Worm (Caenorhabditis elegans) whole organism, young adult: ENCODE measurements around the gene Y39A1A.3.
A peak's percentile ranks its signal among the peaks of the same experiment; 100 is the strongest.

Experiments used
- B0336.3 ChIP-seq: fragments of 200-800 bp; sonication (Bioruptor generic); IDR thresholded peaks from 2 replicates; pipeline ENCODE4 v1.3.6; 2022; ENCODE audit warnings: missing genetic modification characterization, missing compliant biosample characterization
- F39B2.1 ChIP-seq: fragments of 200-800 bp; sonication (Bioruptor generic); IDR thresholded peaks from 2 replicates; pipeline ENCODE4 v1.3.6; 2022; ENCODE audit warnings: missing genetic modification reagents, missing genetic modification characterization, missing compliant biosample characterization
- F52B5.7 ChIP-seq: sonication (generic microtip); optimal IDR thresholded peaks from 2 replicates; lab custom pipeline; 2016; ENCODE audit warnings: mild to moderate bottlenecking, missing genetic modification characterization, missing compliant biosample characterization
- K12H6.12 ChIP-seq: fragments of 200-800 bp; sonication (Bioruptor generic); optimal IDR thresholded peaks from 2 replicates; lab custom pipeline; 2018; ENCODE audit warnings: mild to moderate bottlenecking, missing genetic modification characterization, missing compliant biosample characterization
- T26A5.8 ChIP-seq: sonication (generic microtip); optimal IDR thresholded peaks from 2 replicates; lab custom pipeline; 2016; ENCODE audit warnings: missing genetic modification characterization, missing compliant biosample characterization
- Y53G8AR.9 ChIP-seq: fragments of 200-800 bp; sonication (Bioruptor generic); conservative IDR thresholded peaks from 2 replicates; pipeline ENCODE4 v1.3.6; 2022; ENCODE audit warnings: missing genetic modification reagents, missing genetic modification characterization, missing compliant biosample characterization
- Y67H2A.10 ChIP-seq: fragments of 200-800 bp; sonication (Bioruptor generic); conservative IDR thresholded peaks from 2 replicates; pipeline ENCODE4 v1.3.6; 2022; ENCODE audit warnings: missing genetic modification reagents, missing genetic modification characterization, missing compliant biosample characterization
- ZK185.1 ChIP-seq: sonication (generic microtip); optimal IDR thresholded peaks from 2 replicates; lab custom pipeline; 2016; ENCODE audit warnings: mild to moderate bottlenecking, missing genetic modification characterization, missing compliant biosample characterization; ENCODE audit not compliant: poor library complexity, severe bottlenecking
- ama-1 ChIP-seq, 3 experiments: fragments of 150-350 bp in 1 of 3; sonication (generic microtip) in 2 of 3; optimal IDR thresholded peaks; 2 replicates each; lab custom pipeline; 2014 to 2018; ENCODE audit warnings: missing biosample characterization in 2 of 3, missing genetic modification characterization in 2 of 3, missing genetic modification reagents in 2 of 3
- athp-1 ChIP-seq: sonication (generic microtip); optimal IDR thresholded peaks from 2 replicates; lab custom pipeline; 2017; ENCODE audit warnings: mild to moderate bottlenecking, missing genetic modification characterization, missing compliant biosample characterization
- attf-5 ChIP-seq: fragments of 200-800 bp; sonication (Bioruptor generic); optimal IDR thresholded peaks from 2 replicates; lab custom pipeline; 2018; ENCODE audit warnings: mild to moderate bottlenecking, missing genetic modification characterization, missing compliant biosample characterization
- attf-6 ChIP-seq: fragments of 200-800 bp; sonication (Bioruptor generic); IDR thresholded peaks from 2 replicates; pipeline ENCODE4 v1.3.6; 2022; ENCODE audit warnings: missing genetic modification reagents, missing genetic modification characterization, missing compliant biosample characterization
- bed-1 ChIP-seq: fragments of 200-800 bp; sonication (Bioruptor generic); IDR thresholded peaks from 2 replicates; pipeline ENCODE4 v1.3.6; 2022; ENCODE audit warnings: missing genetic modification reagents, missing genetic modification characterization, missing compliant biosample characterization
- ccch-3 ChIP-seq: fragments of 200-800 bp; sonication (Bioruptor generic); optimal IDR thresholded peaks from 2 replicates; lab custom pipeline; 2018; ENCODE audit warnings: mild to moderate bottlenecking, missing genetic modification characterization, missing compliant biosample characterization
- cebp-1 ChIP-seq, 2 experiments: fragments of 200-800 bp in 1 of 2; sonication (Bioruptor generic) in 1 of 2; sonication (generic microtip) in 1 of 2; IDR thresholded peaks in 1 of 2; optimal IDR thresholded peaks in 1 of 2; 2 replicates each; pipeline versions ENCODE4 v1.3.6 to Lab custom; 2017 to 2022; ENCODE audit warnings: missing compliant biosample characterization in 2 of 2, missing genetic modification characterization in 2 of 2, mild to moderate bottlenecking in 1 of 2, missing genetic modification reagents in 1 of 2, moderate library complexity in 1 of 2
- ceh-100 ChIP-seq: fragments of 200-800 bp; sonication (Bioruptor generic); IDR thresholded peaks from 2 replicates; pipeline ENCODE4 v1.3.6; 2022; ENCODE audit warnings: missing genetic modification reagents, missing genetic modification characterization, missing compliant biosample characterization
- ceh-27 ChIP-seq: fragments of 200-800 bp; sonication (Bioruptor generic); optimal IDR thresholded peaks from 2 replicates; lab custom pipeline; 2018; ENCODE audit warnings: mild to moderate bottlenecking, missing genetic modification characterization, moderate library complexity, missing compliant biosample characterization
- ceh-40 ChIP-seq: fragments of 200-800 bp; sonication (Bioruptor generic); IDR thresholded peaks from 2 replicates; pipeline ENCODE4 v1.3.6; 2022; ENCODE audit warnings: missing genetic modification characterization, missing compliant biosample characterization
- ceh-79 ChIP-seq: sonication (generic microtip); optimal IDR thresholded peaks from 2 replicates; lab custom pipeline; 2017; ENCODE audit warnings: mild to moderate bottlenecking, missing genetic modification characterization, missing compliant biosample characterization
- die-1 ChIP-seq: sonication (generic microtip); optimal IDR thresholded peaks from 2 replicates; lab custom pipeline; 2016; ENCODE audit warnings: missing genotype, mild to moderate bottlenecking, missing genetic modification characterization, missing compliant biosample characterization
- dox-1 ChIP-seq: fragments of 200-800 bp; sonication (Bioruptor generic); IDR thresholded peaks from 2 replicates; pipeline ENCODE4 v1.3.6; 2022; ENCODE audit warnings: missing genetic modification reagents, missing genetic modification characterization, missing compliant biosample characterization
- dpl-1 ChIP-seq: fragments of 150-350 bp; optimal IDR thresholded peaks from 2 replicates; lab custom pipeline; 2014; ENCODE audit warnings: missing biosample characterization, missing genetic modification reagents, missing genetic modification characterization
- egl-44 ChIP-seq: fragments of 200-800 bp; sonication (Bioruptor generic); IDR thresholded peaks from 2 replicates; pipeline ENCODE4 v1.3.6; 2022; ENCODE audit warnings: missing genetic modification reagents, missing genetic modification characterization, missing compliant biosample characterization
- ekl-4 ChIP-seq: fragments of 200-800 bp; sonication (Bioruptor generic); IDR thresholded peaks from 2 replicates; pipeline ENCODE4 v1.3.6; 2022; ENCODE audit warnings: missing genetic modification reagents, missing genetic modification characterization, missing compliant biosample characterization
- gei-17 ChIP-seq: fragments of 200-800 bp; sonication (Bioruptor generic); optimal IDR thresholded peaks from 2 replicates; lab custom pipeline; 2018; ENCODE audit warnings: mild to moderate bottlenecking, missing genetic modification characterization, missing compliant biosample characterization
- him-1 ChIP-seq: sonication (generic microtip); optimal IDR thresholded peaks from 2 replicates; lab custom pipeline; 2016; ENCODE audit warnings: missing genotype, missing genetic modification reagents, missing genetic modification characterization, missing compliant biosample characterization
- hmg-1.2 ChIP-seq: fragments of 200-800 bp; sonication (Bioruptor generic); IDR thresholded peaks from 2 replicates; pipeline ENCODE4 v1.3.6; 2022; ENCODE audit warnings: missing genetic modification reagents, missing genetic modification characterization, missing compliant biosample characterization
- hrde-1 ChIP-seq: sonication (generic microtip); optimal IDR thresholded peaks from 2 replicates; lab custom pipeline; 2016; ENCODE audit warnings: missing genetic modification characterization, mild to moderate bottlenecking, missing compliant biosample characterization, moderate library complexity, missing genotype, missing genetic modification reagents, borderline replicate concordance
- hsf-1 ChIP-seq: fragments of 200-800 bp; sonication (Bioruptor generic); IDR thresholded peaks from 2 replicates; pipeline ENCODE4 v1.3.6; 2022; ENCODE audit warnings: missing genetic modification reagents, missing genetic modification characterization, missing compliant biosample characterization
- let-526 ChIP-seq: fragments of 200-800 bp; sonication (Bioruptor generic); IDR thresholded peaks from 2 replicates; pipeline ENCODE4 v1.3.6; 2022; ENCODE audit warnings: missing genetic modification reagents, missing genetic modification characterization, missing compliant biosample characterization
- lin-35 ChIP-seq, 3 experiments: fragments of 150-350 bp in 2 of 3; sonication (generic microtip) in 1 of 3; optimal IDR thresholded peaks; 2 replicates each; lab custom pipeline; 2014 to 2018; ENCODE audit warnings: missing biosample characterization in 3 of 3, missing genetic modification characterization in 3 of 3, missing genetic modification reagents in 3 of 3
- lir-1 ChIP-seq: fragments of 200-800 bp; sonication (Bioruptor generic); conservative IDR thresholded peaks from 2 replicates; pipeline ENCODE4 v1.3.6; 2022; ENCODE audit warnings: missing genetic modification reagents, missing genetic modification characterization, missing compliant biosample characterization
- madf-8 ChIP-seq: fragments of 200-800 bp; sonication (Bioruptor generic); conservative IDR thresholded peaks from 2 replicates; pipeline ENCODE4 v1.3.6; 2022; ENCODE audit warnings: missing genetic modification reagents, missing genetic modification characterization, missing compliant biosample characterization
- nfya-1 ChIP-seq: sonication (generic microtip); optimal IDR thresholded peaks from 2 replicates; lab custom pipeline; 2017; ENCODE audit warnings: antibody characterized with exemption, missing compliant biosample characterization, missing genetic modification characterization, borderline replicate concordance; ENCODE audit not compliant: insufficient read depth
- nhr-120 ChIP-seq: fragments of 200-800 bp; sonication (Bioruptor generic); IDR thresholded peaks from 2 replicates; pipeline ENCODE4 v1.3.6; 2022; ENCODE audit warnings: missing genetic modification characterization, missing compliant biosample characterization
- nhr-179 ChIP-seq: sonication (generic microtip); optimal IDR thresholded peaks from 2 replicates; lab custom pipeline; 2016; ENCODE audit warnings: mild to moderate bottlenecking, missing genetic modification characterization, missing compliant biosample characterization
- pha-4 ChIP-seq: fragments of 150-350 bp; sonication (generic microtip); optimal IDR thresholded peaks from 2 replicates; lab custom pipeline; 2014; ENCODE audit warnings: missing biosample characterization, missing genetic modification reagents, missing genetic modification characterization
- repo-1 ChIP-seq: sonication (generic microtip); optimal IDR thresholded peaks from 2 replicates; lab custom pipeline; 2017; ENCODE audit warnings: mild to moderate bottlenecking, missing genetic modification characterization, missing compliant biosample characterization
- sdz-38 ChIP-seq: sonication (generic microtip); optimal IDR thresholded peaks from 2 replicates; lab custom pipeline; 2016; ENCODE audit warnings: missing genotype, missing genetic modification characterization, missing compliant biosample characterization
- sea-2 ChIP-seq: fragments of 200-800 bp; sonication (Bioruptor generic); IDR thresholded peaks from 2 replicates; pipeline ENCODE4 v1.3.6; 2022; ENCODE audit warnings: missing genetic modification characterization, missing compliant biosample characterization
- snpc-3.4 ChIP-seq: sonication (generic microtip); optimal IDR thresholded peaks from 2 replicates; lab custom pipeline; 2017; ENCODE audit warnings: missing genetic modification characterization, mild to moderate bottlenecking, missing compliant biosample characterization, antibody characterized with exemption, moderate library complexity, missing genotype, missing genetic modification reagents
- somi-1 ChIP-seq: fragments of 200-800 bp; sonication (Bioruptor generic); optimal IDR thresholded peaks from 2 replicates; lab custom pipeline; 2018; ENCODE audit warnings: mild to moderate bottlenecking, missing genetic modification characterization, missing compliant biosample characterization
- tbp1 ChIP-seq: fragments of 200-800 bp; sonication (Bioruptor generic); optimal IDR thresholded peaks from 2 replicates; lab custom pipeline; 2018; ENCODE audit warnings: mild to moderate bottlenecking, missing genetic modification characterization, missing compliant biosample characterization
- xnd-1 ChIP-seq: sonication (generic microtip); optimal IDR thresholded peaks from 2 replicates; lab custom pipeline; 2016; ENCODE audit warnings: missing genotype, missing genetic modification reagents, missing genetic modification characterization, missing compliant biosample characterization
- zfh-2 ChIP-seq: fragments of 200-800 bp; sonication (Bioruptor generic); conservative IDR thresholded peaks from 2 replicates; pipeline ENCODE4 v1.3.6; 2022; ENCODE audit warnings: missing genetic modification reagents, missing genetic modification characterization, missing compliant biosample characterization
- ztf-18 ChIP-seq: sonication (generic microtip); optimal IDR thresholded peaks from 2 replicates; lab custom pipeline; 2016; ENCODE audit warnings: missing genotype, mild to moderate bottlenecking, missing genetic modification characterization, missing compliant biosample characterization
- ztf-22 ChIP-seq: fragments of 200-800 bp; sonication (Bioruptor generic); optimal IDR thresholded peaks from 2 replicates; lab custom pipeline; 2018; ENCODE audit warnings: mild to moderate bottlenecking, missing genetic modification characterization, moderate library complexity, missing compliant biosample characterization
- ztf-28 ChIP-seq: fragments of 200-800 bp; sonication (Bioruptor generic); IDR thresholded peaks from 2 replicates; pipeline ENCODE4 v1.3.6; 2022; ENCODE audit warnings: missing genetic modification reagents, missing genetic modification characterization, missing compliant biosample characterization

Y39A1A.3 gene

DNA sequence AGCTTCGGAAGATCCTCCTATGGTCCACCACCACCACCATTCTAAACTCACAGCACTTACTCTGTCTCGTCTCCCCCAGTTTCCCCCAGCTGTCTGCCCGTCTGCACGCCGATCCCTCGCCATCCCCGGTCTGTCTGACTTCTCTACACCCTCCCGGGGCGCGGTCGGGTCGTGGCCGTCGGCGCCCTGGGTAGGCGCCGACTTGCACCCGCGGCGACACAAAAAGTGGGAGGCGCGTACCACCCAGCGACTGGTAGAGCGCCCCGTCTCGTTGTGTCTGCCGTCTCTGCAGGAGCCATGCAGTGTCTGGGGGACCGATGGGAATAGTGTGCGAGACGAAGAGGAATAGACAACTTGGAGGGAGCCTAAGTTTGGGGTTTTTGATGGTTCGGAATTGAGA lies 37.7 kb upstream of the Y39A1A.3 start:
- TF ChIP-seq ccch-3, result no peak
- no peak for TF ChIP-seq nhr-120
- peak; percentile 78 for TF ChIP-seq attf-5 (GFP tag; lab: Kevin White, UChicago)
- TF ChIP-seq ztf-18, result peak; percentile 44
- peak; percentile 76 for TF ChIP-seq dox-1 (GFP tag; lab: Robert Waterston, UW)
- peak; percentile 21 for TF ChIP-seq tbp1 (GFP tag; lab: Kevin White, UChicago)
- no peak for TF ChIP-seq F52B5.7 (tag; lab: Kevin White, UChicago)
- TF ChIP-seq ztf-22, result peak; percentile 17
- TF ChIP-seq K12H6.12 (tag; lab: Kevin White, UChicago), result peak; percentile 84
- TF ChIP-seq bed-1 (GFP tag; lab: Robert Waterston, UW), result no peak
- TF ChIP-seq ceh-79 (tag; lab: Kevin White, UChicago), result no peak
- TF ChIP-seq sdz-38 (tag; lab: Kevin White, UChicago), result no peak
- TF ChIP-seq hmg-1.2 (GFP tag; lab: Robert Waterston, UW), result peak; percentile 92
- no peak for TF ChIP-seq egl-44 (GFP tag; lab: Robert Waterston, UW)
- TF ChIP-seq F39B2.1 (GFP tag; lab: Robert Waterston, UW), result no peak
- no peak for TF ChIP-seq madf-8 (GFP tag; lab: Robert Waterston, UW)
- TF ChIP-seq sea-2 (GFP tag; lab: Robert Waterston, UW), result no peak
- TF ChIP-seq ekl-4 (GFP tag; lab: Robert Waterston, UW), result peak; percentile 43; the same call in 1 of the 2 replicates
- no peak for TF ChIP-seq dpl-1
- TF ChIP-seq xnd-1, result no peak
- TF ChIP-seq lin-35 (GFP tag; optimal IDR thresholded peaks at IDR 0.05; lab: Kevin White, UChicago), result peak in 1 of 3 experiments; percentile 18
- no peak for TF ChIP-seq let-526 (GFP tag; lab: Robert Waterston, UW)
- peak; percentile 16; the same call in 1 of the 2 replicates for TF ChIP-seq cebp-1 (GFP tag; IDR thresholded peaks at IDR 0.05; lab: Robert Waterston, UW)
- peak; percentile 78 for TF ChIP-seq cebp-1 (tag; optimal IDR thresholded peaks at IDR 0.05; lab: Kevin White, UChicago)
- no peak for TF ChIP-seq ZK185.1 (tag; lab: Kevin White, UChicago)
- no peak for TF ChIP-seq hrde-1 (tag; lab: Kevin White, UChicago)
- no peak for TF ChIP-seq nfya-1
- TF ChIP-seq Y53G8AR.9 (GFP tag; lab: Robert Waterston, UW), result no peak
- peak; percentile 99 for TF ChIP-seq zfh-2 (GFP tag; lab: Robert Waterston, UW)
- TF ChIP-seq somi-1 (GFP tag; lab: Kevin White, UChicago), result no peak
- TF ChIP-seq ceh-100 (GFP tag; lab: Robert Waterston, UW), result no peak
- TF ChIP-seq T26A5.8 (tag; lab: Kevin White, UChicago), result no peak
- peak; percentile 69; the same call in 1 of the 2 replicates for TF ChIP-seq B0336.3 (GFP tag; lab: Robert Waterston, UW)
- TF ChIP-seq nhr-179 (tag; lab: Kevin White, UChicago), result no peak
- TF ChIP-seq attf-6, result no peak
- TF ChIP-seq repo-1, result no peak
- TF ChIP-seq ama-1 (optimal IDR thresholded peaks at IDR 0.05; lab: Kevin White, UChicago), result no peak
- no peak for TF ChIP-seq ama-1 (GFP tag; optimal IDR thresholded peaks at IDR 0.05; lab: Kevin White, UChicago)
- peak; percentile 2 for TF ChIP-seq athp-1 (tag; lab: Kevin White, UChicago)
- TF ChIP-seq ztf-28 (GFP tag; lab: Robert Waterston, UW), result no peak
- TF ChIP-seq gei-17 (GFP tag; lab: Kevin White, UChicago), result peak; percentile 27
- no peak for TF ChIP-seq Y67H2A.10 (GFP tag; lab: Robert Waterston, UW)
- no peak for TF ChIP-seq hsf-1 (GFP tag; lab: Robert Waterston, UW)
- no peak for TF ChIP-seq ceh-40
- no peak for TF ChIP-seq him-1 (tag; lab: Kevin White, UChicago)
- peak; percentile 78 for TF ChIP-seq ceh-27 (GFP tag; lab: Kevin White, UChicago)
- no peak for TF ChIP-seq die-1 (tag; lab: Kevin White, UChicago)
- TF ChIP-seq pha-4 (tag; lab: Kevin White, UChicago), result no peak
- TF ChIP-seq snpc-3.4 (tag; lab: Kevin White, UChicago), result no peak
- TF ChIP-seq lir-1 (GFP tag; lab: Robert Waterston, UW), result no peak
